Worm (Caenorhabditis elegans): ENCODE results near the gene F53F1.3.

F53F1.3 gene

DNA sequence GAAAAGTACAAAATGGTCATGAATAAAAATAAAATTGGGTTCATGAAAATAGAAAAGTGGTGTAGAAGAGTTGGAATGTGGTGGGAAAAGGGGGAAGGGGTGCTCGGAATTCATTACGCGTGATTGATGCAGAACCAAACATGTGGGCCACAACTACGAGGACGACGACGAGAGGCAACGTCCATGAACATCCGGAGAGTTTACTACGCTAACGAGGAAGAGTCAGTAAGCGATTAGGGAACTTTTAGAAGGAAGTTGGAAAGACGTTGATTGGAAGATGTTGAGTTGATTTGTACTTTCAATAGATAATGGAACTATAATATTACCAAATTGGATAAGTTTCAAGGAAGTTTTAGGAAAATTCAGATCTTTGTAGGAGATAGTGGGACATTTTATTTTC, 6.4 kb upstream of the F53F1.3 start:
- TF ChIP-seq ces-1 (GFP tag; optimal IDR thresholded peaks at IDR 0.05) (peak; percentile 65), ceh-43 (GFP tag; optimal IDR thresholded peaks at IDR 0.05) (no peak)

DNA sequence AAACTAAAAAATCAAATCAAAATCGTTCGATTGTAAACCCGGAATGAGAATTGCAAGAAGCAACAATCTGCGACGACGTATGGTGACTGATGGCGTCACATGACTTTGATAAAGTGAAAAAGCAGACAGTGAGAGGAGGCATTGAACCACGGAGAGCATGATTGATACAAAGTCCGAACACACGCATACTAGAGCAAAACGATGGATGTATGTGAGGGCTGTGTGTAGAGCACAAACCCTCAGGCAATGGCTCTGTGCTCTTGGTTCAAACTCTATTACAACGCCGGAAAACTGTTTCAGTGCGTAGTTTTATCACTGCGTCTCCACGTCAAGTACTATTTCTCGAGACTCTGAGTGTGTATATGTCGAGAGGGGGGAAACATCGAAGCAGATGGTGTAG, 5.5 kb upstream of the F53F1.3 start:
- no peak for TF ChIP-seq nhr-2 (tag; optimal IDR thresholded peaks at IDR 0.05)
- no peak for TF ChIP-seq ham-2 (GFP tag; optimal IDR thresholded peaks at IDR 0.05)
- no peak for TF ChIP-seq lsy-2 (tag; optimal IDR thresholded peaks at IDR 0.05)
- no peak for TF ChIP-seq M03D4.4 (tag; optimal IDR thresholded peaks at IDR 0.05)
- no peak for TF ChIP-seq nhr-237 (tag; optimal IDR thresholded peaks at IDR 0.05)
- TF ChIP-seq flh-1 (GFP tag; optimal IDR thresholded peaks at IDR 0.05), result no peak
- TF ChIP-seq ces-1 (GFP tag; optimal IDR thresholded peaks at IDR 0.05), result no peak
- TF ChIP-seq mab-5 (tag; optimal IDR thresholded peaks at IDR 0.05), result no peak
- no peak for TF ChIP-seq blmp-1 (tag; optimal IDR thresholded peaks at IDR 0.05)
- TF ChIP-seq pha-4 (tag; optimal IDR thresholded peaks at IDR 0.05), result no peak
- TF ChIP-seq ztf-11 (tag; optimal IDR thresholded peaks at IDR 0.05), result no peak
- no peak for TF ChIP-seq unc-39 (tag; optimal IDR thresholded peaks at IDR 0.05)
- no peak for TF ChIP-seq mls-2 (tag; optimal IDR thresholded peaks at IDR 0.05)
- TF ChIP-seq tbx-8 (GFP tag; optimal IDR thresholded peaks at IDR 0.05), result no peak
- TF ChIP-seq sem-2 (GFP tag; optimal IDR thresholded peaks at IDR 0.05), result no peak
- peak; percentile 58 for TF ChIP-seq unc-62 (GFP tag; optimal IDR thresholded peaks at IDR 0.05)
- peak; percentile 24 for TF ChIP-seq unc-120 (tag; optimal IDR thresholded peaks at IDR 0.05; ENCODE audit: poor library complexity, severe bottlenecking)
- TF ChIP-seq zip-8 (tag; optimal IDR thresholded peaks at IDR 0.05), result no peak
- TF ChIP-seq nhr-28 (tag; optimal IDR thresholded peaks at IDR 0.05), result no peak
- no peak for TF ChIP-seq nhr-12 (tag; optimal IDR thresholded peaks at IDR 0.05)
- no peak for TF ChIP-seq lin-32 (GFP tag; optimal IDR thresholded peaks at IDR 0.05)
- no peak for TF ChIP-seq bed-3 (GFP tag; optimal IDR thresholded peaks at IDR 0.05)
- peak; percentile 56 for TF ChIP-seq hlh-1 (tag; optimal IDR thresholded peaks at IDR 0.05)
- TF ChIP-seq lin-13 (tag; optimal IDR thresholded peaks at IDR 0.05), result no peak
- TF ChIP-seq mep-1 (tag; optimal IDR thresholded peaks at IDR 0.05), result no peak
- no peak for TF ChIP-seq elt-1 (tag; optimal IDR thresholded peaks at IDR 0.05; ENCODE audit: borderline replicate concordance, insufficient read depth)
- no peak for TF ChIP-seq snpc-4 (tag; optimal IDR thresholded peaks at IDR 0.05)
- TF ChIP-seq drap-1 (GFP tag; optimal IDR thresholded peaks at IDR 0.05), result no peak
- TF ChIP-seq ceh-43 (GFP tag; optimal IDR thresholded peaks at IDR 0.05), result no peak
- TF ChIP-seq nhr-76 (tag; optimal IDR thresholded peaks at IDR 0.05), result no peak
- no peak for TF ChIP-seq sptf-1 (tag; optimal IDR thresholded peaks at IDR 0.05)
- TF ChIP-seq ceh-83 (GFP tag; optimal IDR thresholded peaks at IDR 0.05), result no peak
- TF ChIP-seq elt-3 (tag; optimal IDR thresholded peaks at IDR 0.05), result no peak
- peak; percentile 9 for TF ChIP-seq cnd-1 (tag; optimal IDR thresholded peaks at IDR 0.05)
- no peak for TF ChIP-seq ceh-39 (tag; optimal IDR thresholded peaks at IDR 0.05)

- TF ChIP-seq lsy-2 (tag; optimal IDR thresholded peaks at IDR 0.05), result peak; percentile 4
- no peak for TF ChIP-seq nhr-2 (tag; optimal IDR thresholded peaks at IDR 0.05)
Measured at ce11 chrV:13406032-13406431, 2.0 kb upstream of the F53F1.3 start, which contains the start of gene cutl-1. cutl-1 (minus strand) TSS chrV:13406114.

DNA sequence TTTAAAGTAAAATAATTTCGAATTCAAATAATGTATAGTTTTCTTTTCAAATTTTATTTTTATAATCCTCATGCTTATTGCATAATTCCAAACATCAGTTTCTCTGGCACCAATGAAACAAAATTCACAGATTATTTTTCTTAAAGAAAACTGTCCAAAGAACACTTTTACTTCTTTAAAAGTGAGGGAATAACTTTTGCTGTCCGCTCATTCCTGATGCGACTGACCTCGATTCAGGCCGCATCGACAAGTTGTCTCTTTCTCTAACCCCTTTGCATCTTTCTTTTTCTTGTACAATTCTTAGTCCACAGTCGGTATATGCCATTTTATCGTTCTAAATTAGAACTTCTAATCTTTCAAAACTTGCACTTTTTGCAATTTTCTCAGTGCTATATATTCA, 1.5 kb upstream of the F53F1.3 start, which contains the start of gene F53F1.2:
Gene F53F1.2 (plus strand): TSS at position 306 of the 400 bp plus-strand sequence.
- no peak for TF ChIP-seq nhr-2 (tag; optimal IDR thresholded peaks at IDR 0.05)
- no peak for TF ChIP-seq elt-3 (tag; optimal IDR thresholded peaks at IDR 0.05)
- no peak for TF ChIP-seq pha-4 (tag; optimal IDR thresholded peaks at IDR 0.05)
- no peak for TF ChIP-seq nhr-28 (tag; optimal IDR thresholded peaks at IDR 0.05)
- no peak for TF ChIP-seq nhr-12 (tag; optimal IDR thresholded peaks at IDR 0.05)
- TF ChIP-seq lin-32 (GFP tag; optimal IDR thresholded peaks at IDR 0.05), result no peak
- TF ChIP-seq unc-62 (GFP tag; optimal IDR thresholded peaks at IDR 0.05), result no peak
- TF ChIP-seq ceh-43 (GFP tag; optimal IDR thresholded peaks at IDR 0.05), result no peak
- TF ChIP-seq zip-8 (tag; optimal IDR thresholded peaks at IDR 0.05), result no peak
- no peak for TF ChIP-seq lsy-2 (tag; optimal IDR thresholded peaks at IDR 0.05)
